Worm (Caenorhabditis elegans) whole organism, L2 larva: ENCODE results near the gene F27E5.3.

Experiments used
- R02D3.7 ChIP-seq: fragments of 150-350 bp; optimal IDR thresholded peaks from 2 replicates; lab custom pipeline; 2014; ENCODE audit warnings: missing biosample characterization, missing genetic modification characterization
- egl-27 ChIP-seq: sonication (generic microtip); optimal IDR thresholded peaks from 3 replicates; lab custom pipeline; 2017; ENCODE audit warnings: missing biosample characterization, missing genetic modification reagents, missing genetic modification characterization
- lin-13 ChIP-seq: fragments of 150-350 bp; optimal IDR thresholded peaks from 2 replicates; lab custom pipeline; 2014; ENCODE audit warnings: missing biosample characterization, missing genetic modification reagents, missing genetic modification characterization
- nhr-77 ChIP-seq: fragments of 150-350 bp; optimal IDR thresholded peaks from 2 replicates; lab custom pipeline; 2014; ENCODE audit warnings: missing biosample characterization, missing genetic modification characterization
- snpc-4 ChIP-seq: fragments of 150-350 bp; optimal IDR thresholded peaks from 2 replicates; lab custom pipeline; 2014; ENCODE audit warnings: missing biosample characterization, missing genetic modification characterization
- ztf-11 ChIP-seq: sonication (generic microtip); optimal IDR thresholded peaks from 2 replicates; lab custom pipeline; 2017; ENCODE audit warnings: missing biosample characterization, missing genetic modification characterization

- TF ChIP-seq lin-13 (no peak), egl-27 (no peak), R02D3.7 (tag; lab: Kevin White, UChicago) (no peak), ztf-11 (tag; lab: Kevin White, UChicago) (no peak), snpc-4 (tag; lab: Kevin White, UChicago) (no peak), nhr-77 (no peak)
These were observed 11.2 kb downstream of the F27E5.3 start for ce11 chrII:10132818-10133217.
